Worm (Caenorhabditis elegans): ENCODE data around the gene sra-31.

sra-31 gene

DNA sequence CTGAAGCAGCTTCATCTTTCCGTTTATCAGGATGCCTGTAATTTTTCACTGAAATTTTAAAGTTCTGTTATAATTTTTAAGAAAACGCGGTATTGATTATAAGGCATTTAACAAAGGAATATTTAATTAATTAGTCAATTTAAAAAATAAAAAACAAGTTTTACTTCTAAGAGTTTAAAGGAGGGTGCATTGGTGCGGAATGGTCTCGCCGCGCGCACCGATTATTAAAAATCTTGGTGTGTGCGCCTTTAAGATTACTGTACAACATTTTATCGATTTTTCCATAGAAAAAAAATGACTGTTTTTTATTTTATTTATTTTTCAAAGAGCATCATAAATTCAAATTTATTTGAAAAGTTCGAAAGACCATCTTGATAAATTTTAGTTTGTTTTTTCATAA, 19.2 kb upstream of the sra-31 start (continued):
- TF ChIP-seq F55B11.4 (tag; optimal IDR thresholded peaks at IDR 0.05; ENCODE audit: borderline replicate concordance, insufficient read depth) (no peak), let-526 (GFP tag; IDR thresholded peaks at IDR 0.05) (no peak), snpc-4 (GFP tag; optimal IDR thresholded peaks at IDR 0.05) (no peak), snpc-4 (tag; optimal IDR thresholded peaks at IDR 0.05) (no peak), dox-1 (GFP tag; IDR thresholded peaks at IDR 0.05) (no peak), nhr-179 (tag; optimal IDR thresholded peaks at IDR 0.05) (no peak), lir-1 (GFP tag; conservative IDR thresholded peaks at IDR 0.05) (no peak), xnd-1 (tag; optimal IDR thresholded peaks at IDR 0.05) (peak; percentile 27), madf-10 (tag; optimal IDR thresholded peaks at IDR 0.05) (no peak), F33H1.4 (GFP tag; IDR thresholded peaks at IDR 0.05) (peak; percentile 83), atf-7 (tag; optimal IDR thresholded peaks at IDR 0.05) (no peak), zim-3 (tag; optimal IDR thresholded peaks at IDR 0.05) (no peak), repo-1 (tag; optimal IDR thresholded peaks at IDR 0.05) (no peak)

ce11 chrII:6594151-6594550, 15.9 kb upstream of the sra-31 start, which contains the start of gene aipr-1:
TSS of gene aipr-1 (minus strand) at chrII:6594251.
- TF ChIP-seq lsy-27 (tag; optimal IDR thresholded peaks at IDR 0.05; ENCODE audit: borderline replicate concordance, insufficient read depth) (no peak), F52B5.7 (tag; optimal IDR thresholded peaks at IDR 0.05) (no peak), Y56A3A.18 (GFP tag; IDR thresholded peaks at IDR 0.05) (no peak), madf-8 (GFP tag; conservative IDR thresholded peaks at IDR 0.05) (no peak), somi-1 (GFP tag; optimal IDR thresholded peaks at IDR 0.05) (no peak), hlh-12 (tag; optimal IDR thresholded peaks at IDR 0.05) (no peak), T26A5.8 (tag; optimal IDR thresholded peaks at IDR 0.05) (no peak), hsf-1 (GFP tag; IDR thresholded peaks at IDR 0.05) (no peak), snpc-4 (GFP tag; optimal IDR thresholded peaks at IDR 0.05) (no peak), snpc-4 (tag; optimal IDR thresholded peaks at IDR 0.05) (no peak), B0336.3 (GFP tag; IDR thresholded peaks at IDR 0.05) (no peak)

ce11 chrII:6592251-6592650, 14.0 kb upstream of the sra-31 start, which contains the start of gene C56C10.9:
TSS of gene C56C10.9 (minus strand) at chrII:6592351.
- TF ChIP-seq T07F8.4 (tag; optimal IDR thresholded peaks at IDR 0.05) (no peak), mes-4 (tag; optimal IDR thresholded peaks at IDR 0.05) (no peak), ceh-79 (tag; optimal IDR thresholded peaks at IDR 0.05) (no peak)

- no peak for TF ChIP-seq ceh-100 (GFP tag; IDR thresholded peaks at IDR 0.05)
- no peak for TF ChIP-seq akir-1 (GFP tag; optimal IDR thresholded peaks at IDR 0.05)
- TF ChIP-seq dox-1 (GFP tag; IDR thresholded peaks at IDR 0.05), result 0 out of 2 replicates have a peak, but pooled peaks have one; percentile 9
- TF ChIP-seq F49E8.2 (tag; optimal IDR thresholded peaks at IDR 0.05; ENCODE audit: insufficient read depth), result no peak
- TF ChIP-seq F22D6.2 (tag; optimal IDR thresholded peaks at IDR 0.05), result no peak
- TF ChIP-seq F52B5.7 (tag; optimal IDR thresholded peaks at IDR 0.05), result peak; percentile 42
- peak; percentile 26 for TF ChIP-seq hrde-1 (tag; optimal IDR thresholded peaks at IDR 0.05; ENCODE audit: borderline replicate concordance)
- TF ChIP-seq Y53F4B.3 (GFP tag; IDR thresholded peaks at IDR 0.05), result no peak
- no peak for TF ChIP-seq ceh-79 (tag; optimal IDR thresholded peaks at IDR 0.05)
- peak; percentile 26 for TF ChIP-seq mxl-1 (tag; optimal IDR thresholded peaks at IDR 0.05)
- no peak for TF ChIP-seq ztf-3 (GFP tag; optimal IDR thresholded peaks at IDR 0.05)
- no peak for TF ChIP-seq xnd-1 (tag; optimal IDR thresholded peaks at IDR 0.05)
- no peak for TF ChIP-seq tbp1 (GFP tag; optimal IDR thresholded peaks at IDR 0.05)
- peak; percentile 54 for TF ChIP-seq T26A5.8 (tag; optimal IDR thresholded peaks at IDR 0.05)
- no peak for TF ChIP-seq madf-3 (GFP tag; IDR thresholded peaks at IDR 0.05)
- no peak for TF ChIP-seq ztf-28 (GFP tag; IDR thresholded peaks at IDR 0.05)
- TF ChIP-seq nfya-1 (tag; optimal IDR thresholded peaks at IDR 0.05; ENCODE audit: borderline replicate concordance, insufficient read depth), result no peak
- 0 out of 2 replicates have a peak, but pooled peaks have one; percentile 27 for TF ChIP-seq ekl-4 (GFP tag; IDR thresholded peaks at IDR 0.05)
- no peak for TF ChIP-seq madf-8 (GFP tag; conservative IDR thresholded peaks at IDR 0.05)
- 0 out of 2 replicates have a peak, but pooled peaks have one; percentile 15 for TF ChIP-seq K11D2.4 (GFP tag; IDR thresholded peaks at IDR 0.05)
- TF ChIP-seq lag-1 (GFP tag; IDR thresholded peaks at IDR 0.05), result no peak
- TF ChIP-seq lsl-1 (GFP tag; optimal IDR thresholded peaks at IDR 0.05), result no peak
- TF ChIP-seq Y95B8A.8 (GFP tag; IDR thresholded peaks at IDR 0.05), result 0 out of 2 replicates have a peak, but pooled peaks have one; percentile 53
- no peak for TF ChIP-seq snpc-1.1 (tag; optimal IDR thresholded peaks at IDR 0.05; ENCODE audit: insufficient read depth)
- TF ChIP-seq ztf-26 (tag; optimal IDR thresholded peaks at IDR 0.05), result no peak
Observed at ce11 chrII:6591000-6591399, 12.7 kb upstream of the sra-31 start.
